Worm (Caenorhabditis elegans) whole organism, L3 larva: ENCODE measurements around the gene col-3.
A peak's percentile ranks its signal among the peaks of the same experiment; 100 is the strongest.

Experiments
- R02D3.7 ChIP-seq: fragments of 150-350 bp; optimal IDR thresholded peaks from 2 replicates; lab custom pipeline; 2014; ENCODE audit warnings: missing biosample characterization, missing genetic modification characterization
- ZK546.5 ChIP-seq: sonication (generic microtip); optimal IDR thresholded peaks from 2 replicates; lab custom pipeline; 2017; ENCODE audit warnings: missing biosample characterization, missing genetic modification characterization
- aly-2 ChIP-seq: fragments of 150-350 bp; optimal IDR thresholded peaks from 2 replicates; lab custom pipeline; 2014; ENCODE audit warnings: missing biosample characterization, missing genetic modification characterization
- ama-1 ChIP-seq: fragments of 150-350 bp; optimal IDR thresholded peaks from 2 replicates; lab custom pipeline; 2018
- ceh-16 ChIP-seq: sonication (generic microtip); optimal IDR thresholded peaks from 2 replicates; lab custom pipeline; 2017; ENCODE audit warnings: missing biosample characterization, missing genetic modification characterization
- ceh-28 ChIP-seq: fragments of 150-350 bp; optimal IDR thresholded peaks from 2 replicates; lab custom pipeline; 2014; ENCODE audit warnings: missing biosample characterization, missing genetic modification reagents, missing genetic modification characterization
- ceh-82 ChIP-seq: fragments of 150-350 bp; optimal IDR thresholded peaks from 2 replicates; lab custom pipeline; 2014; ENCODE audit warnings: missing biosample characterization, missing genetic modification characterization
- ceh-9 ChIP-seq: sonication (generic microtip); optimal IDR thresholded peaks from 2 replicates; lab custom pipeline; 2018; ENCODE audit warnings: missing biosample characterization, missing genetic modification characterization
- daf-12 ChIP-seq: fragments of 150-350 bp; optimal IDR thresholded peaks from 2 replicates; lab custom pipeline; 2014; ENCODE audit warnings: missing biosample characterization, missing genetic modification reagents, missing genetic modification characterization
- egl-27 ChIP-seq: sonication (generic microtip); optimal IDR thresholded peaks from 4 replicates; lab custom pipeline; 2017; ENCODE audit warnings: missing biosample characterization, missing genetic modification reagents, missing genetic modification characterization
- elt-1 ChIP-seq: fragments of 150-350 bp; optimal IDR thresholded peaks from 2 replicates; lab custom pipeline; 2014; ENCODE audit warnings: missing biosample characterization, missing genetic modification characterization
- elt-2 ChIP-seq: sonication (generic microtip); optimal IDR thresholded peaks from 2 replicates; lab custom pipeline; 2016; ENCODE audit warnings: missing genetic modification reagents, mild to moderate bottlenecking, missing genetic modification characterization, missing compliant biosample characterization
- elt-3 ChIP-seq, 3 experiments: fragments of 150-350 bp in 1 of 3; sonication (generic microtip) in 2 of 3; optimal IDR thresholded peaks; 2 replicates in 2 of 3; 4 replicates in 1 of 3; lab custom pipeline; 2014 to 2017; ENCODE audit warnings: missing biosample characterization in 3 of 3, missing genetic modification characterization in 3 of 3
- eor-1 ChIP-seq, 2 experiments: fragments of 150-350 bp; optimal IDR thresholded peaks; 2 replicates each; lab custom pipeline; 2014 to 2018; ENCODE audit warnings: missing biosample characterization in 2 of 2, missing genetic modification characterization in 2 of 2
- fkh-2 ChIP-seq: fragments of 150-350 bp; optimal IDR thresholded peaks from 2 replicates; lab custom pipeline; 2014; ENCODE audit warnings: missing biosample characterization, missing genetic modification reagents, missing genetic modification characterization
- fos-1 ChIP-seq: fragments of 150-350 bp; optimal IDR thresholded peaks from 2 replicates; lab custom pipeline; 2014; ENCODE audit warnings: missing biosample characterization, missing genetic modification characterization
- hmg-11 ChIP-seq: sonication (generic microtip); optimal IDR thresholded peaks from 2 replicates; lab custom pipeline; 2016; ENCODE audit warnings: missing genetic modification characterization, missing compliant biosample characterization
- jun-1 ChIP-seq: fragments of 150-350 bp; optimal IDR thresholded peaks from 2 replicates; lab custom pipeline; 2014; ENCODE audit warnings: missing biosample characterization, missing genetic modification reagents, missing genetic modification characterization
- lin-15B ChIP-seq: fragments of 150-350 bp; optimal IDR thresholded peaks from 2 replicates; lab custom pipeline; 2014; ENCODE audit warnings: missing biosample characterization, missing genetic modification characterization
- lin-39 ChIP-seq: fragments of 150-350 bp; optimal IDR thresholded peaks from 2 replicates; lab custom pipeline; 2018; ENCODE audit warnings: missing biosample characterization, missing genetic modification reagents, missing genetic modification characterization
- lsy-12 ChIP-seq: sonication (generic microtip); optimal IDR thresholded peaks from 2 replicates; lab custom pipeline; 2016; ENCODE audit warnings: mild to moderate bottlenecking, missing genetic modification characterization, missing compliant biosample characterization
- mdl-1 ChIP-seq: fragments of 150-350 bp; optimal IDR thresholded peaks from 2 replicates; lab custom pipeline; 2014; ENCODE audit warnings: missing biosample characterization, missing genetic modification characterization
- mml-1 ChIP-seq: fragments of 150-350 bp; sonication (generic microtip); optimal IDR thresholded peaks from 3 replicates; lab custom pipeline; 2014; ENCODE audit warnings: missing biosample characterization, missing genetic modification characterization
- nfya-1 ChIP-seq: sonication (generic microtip); optimal IDR thresholded peaks from 2 replicates; lab custom pipeline; 2017; ENCODE audit warnings: missing genetic modification characterization, mild to moderate bottlenecking, missing compliant biosample characterization, antibody characterized with exemption, moderate library complexity; ENCODE audit not compliant: insufficient read depth
- nhr-11 ChIP-seq: fragments of 150-350 bp; optimal IDR thresholded peaks from 2 replicates; lab custom pipeline; 2014; ENCODE audit warnings: missing biosample characterization, missing genetic modification characterization
- nhr-12 ChIP-seq: fragments of 150-350 bp; optimal IDR thresholded peaks from 2 replicates; lab custom pipeline; 2014; ENCODE audit warnings: missing biosample characterization, missing genetic modification characterization
- nhr-23 ChIP-seq: fragments of 150-350 bp; optimal IDR thresholded peaks from 2 replicates; lab custom pipeline; 2014; ENCODE audit warnings: missing biosample characterization, missing genetic modification reagents, missing genetic modification characterization
- nhr-237 ChIP-seq: fragments of 150-350 bp; optimal IDR thresholded peaks from 2 replicates; lab custom pipeline; 2014; ENCODE audit warnings: missing biosample characterization, missing genetic modification characterization
- nhr-25 ChIP-seq: sonication (generic microtip); optimal IDR thresholded peaks from 2 replicates; lab custom pipeline; 2017; ENCODE audit warnings: missing biosample characterization, missing genetic modification characterization
- nhr-28 ChIP-seq: fragments of 150-350 bp; optimal IDR thresholded peaks from 2 replicates; lab custom pipeline; 2014; ENCODE audit warnings: missing biosample characterization, missing genetic modification characterization
- nhr-43 ChIP-seq: sonication (generic microtip); optimal IDR thresholded peaks from 2 replicates; lab custom pipeline; 2016; ENCODE audit warnings: mild to moderate bottlenecking, missing genetic modification characterization, missing compliant biosample characterization; ENCODE audit not compliant: poor library complexity, severe bottlenecking
- nhr-67 ChIP-seq: fragments of 150-350 bp; optimal IDR thresholded peaks from 2 replicates; lab custom pipeline; 2014; ENCODE audit warnings: missing biosample characterization, missing genetic modification characterization
- nhr-76 ChIP-seq: fragments of 150-350 bp; sonication (generic microtip); optimal IDR thresholded peaks from 5 replicates; lab custom pipeline; 2014; ENCODE audit warnings: missing biosample characterization, missing genetic modification characterization
- nhr-77 ChIP-seq: fragments of 150-350 bp; optimal IDR thresholded peaks from 2 replicates; lab custom pipeline; 2014; ENCODE audit warnings: missing biosample characterization, missing genetic modification characterization
- pha-4 ChIP-seq: fragments of 150-350 bp; optimal IDR thresholded peaks from 2 replicates; lab custom pipeline; 2014; ENCODE audit warnings: missing biosample characterization, missing genetic modification reagents, missing genetic modification characterization
- pqm-1 ChIP-seq: fragments of 150-350 bp; optimal IDR thresholded peaks from 2 replicates; lab custom pipeline; 2017; ENCODE audit warnings: missing biosample characterization, missing genetic modification characterization, inconsistent platforms
- sea-2 ChIP-seq: fragments of 150-350 bp; sonication (generic microtip); optimal IDR thresholded peaks from 4 replicates; lab custom pipeline; 2014; ENCODE audit warnings: missing biosample characterization, missing genetic modification reagents, missing genetic modification characterization
- skn-1 ChIP-seq: fragments of 150-350 bp; optimal IDR thresholded peaks from 2 replicates; lab custom pipeline; 2014; ENCODE audit warnings: missing biosample characterization, missing genetic modification characterization
- snpc-4 ChIP-seq: fragments of 150-350 bp; optimal IDR thresholded peaks from 2 replicates; lab custom pipeline; 2014; ENCODE audit warnings: missing biosample characterization, missing genetic modification characterization
- tbx-2 ChIP-seq: sonication (generic microtip); optimal IDR thresholded peaks from 2 replicates; lab custom pipeline; 2016; ENCODE audit warnings: mild to moderate bottlenecking, missing genetic modification characterization, missing compliant biosample characterization
- unc-39 ChIP-seq: sonication (generic microtip); optimal IDR thresholded peaks from 4 replicates; lab custom pipeline; 2017; ENCODE audit warnings: missing biosample characterization, missing genetic modification characterization
- unc-62 ChIP-seq: fragments of 150-350 bp; sonication (generic microtip); optimal IDR thresholded peaks from 4 replicates; lab custom pipeline; 2014; ENCODE audit warnings: missing biosample characterization, missing genetic modification reagents, missing genetic modification characterization
- zag-1 ChIP-seq: fragments of 150-350 bp; optimal IDR thresholded peaks from 2 replicates; lab custom pipeline; 2014; ENCODE audit warnings: missing biosample characterization, missing genetic modification characterization
- ztf-11 ChIP-seq: fragments of 150-350 bp; optimal IDR thresholded peaks from 2 replicates; lab custom pipeline; 2014; ENCODE audit warnings: missing biosample characterization, missing genetic modification characterization
- ztf-4 ChIP-seq: fragments of 150-350 bp; optimal IDR thresholded peaks from 2 replicates; lab custom pipeline; 2014; ENCODE audit warnings: missing biosample characterization, missing genetic modification characterization

The col-3 gene

DNA sequence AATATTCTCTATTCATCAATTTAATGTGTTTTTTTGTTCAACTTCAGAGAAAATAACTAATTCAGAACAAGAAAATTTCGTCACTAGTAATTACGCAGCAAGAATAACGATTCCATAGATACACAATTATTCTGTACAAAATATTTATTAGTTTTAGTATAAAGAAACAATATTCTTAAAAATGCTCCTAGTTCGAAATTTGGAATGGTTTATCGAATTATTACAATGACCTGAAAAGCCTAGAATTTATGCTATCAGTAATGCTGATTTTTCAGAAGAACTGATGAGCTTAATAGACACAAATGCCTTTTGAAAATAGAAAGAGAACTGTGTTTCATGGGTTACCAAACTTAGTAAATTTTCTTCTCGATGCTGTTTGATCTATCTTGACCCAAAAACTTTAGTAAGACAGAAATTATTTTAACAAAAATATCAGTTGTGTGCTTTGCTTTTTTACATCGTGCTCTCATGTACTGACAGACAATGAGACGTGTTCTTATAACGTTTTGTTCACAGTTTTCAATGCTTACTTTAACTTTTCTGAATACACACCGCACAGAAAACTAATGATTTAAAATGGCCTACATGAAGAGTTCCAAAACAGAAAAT lies 1.5 kb downstream of the col-3 start (continued):
- no peak for TF ChIP-seq fos-1 (tag; lab: Kevin White, UChicago)
- no peak for TF ChIP-seq nhr-12
- no peak for TF ChIP-seq pqm-1 (tag; lab: Kevin White, UChicago)
- no peak for TF ChIP-seq sea-2 (GFP tag; lab: Kevin White, UChicago)
- TF ChIP-seq elt-2 (tag; lab: Kevin White, UChicago), result no peak
- no peak for TF ChIP-seq ztf-4 (tag; lab: Kevin White, UChicago)
- no peak for TF ChIP-seq nhr-11
- no peak for TF ChIP-seq zag-1 (tag; lab: Kevin White, UChicago)

DNA sequence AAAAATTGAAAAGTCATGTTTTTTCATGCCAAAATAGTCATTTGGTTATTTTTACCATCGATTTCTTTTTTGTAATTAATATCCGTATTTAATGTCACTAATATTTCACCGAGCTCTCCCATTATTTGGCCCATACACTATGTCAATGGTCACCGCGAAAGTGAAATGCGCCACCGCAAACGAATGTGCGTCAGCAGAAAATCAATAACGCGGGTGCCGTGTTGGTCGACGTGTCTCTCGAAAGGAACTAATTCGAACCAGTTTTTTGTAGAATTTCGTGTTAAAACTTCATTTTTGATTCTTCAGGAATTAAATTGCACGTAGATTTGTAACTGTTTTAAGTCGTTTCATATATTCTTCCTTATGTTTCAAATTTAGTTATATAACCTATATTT lies 2.0 kb downstream of the col-3 start:
- TF ChIP-seq nfya-1 (tag; lab: Kevin White, UChicago), result peak; percentile 37
- peak; percentile 65 for TF ChIP-seq hmg-11
- TF ChIP-seq lin-15B, result peak; percentile 19
- peak; percentile 22 for TF ChIP-seq ceh-28
- TF ChIP-seq nhr-12, result no peak
- TF ChIP-seq nhr-25 (tag; lab: Kevin White, UChicago), result peak; percentile 3
- TF ChIP-seq unc-62 (GFP tag; lab: Kevin White, UChicago), result no peak
- peak; percentile 9 for TF ChIP-seq pha-4
- TF ChIP-seq jun-1 (tag; lab: Kevin White, UChicago), result peak; percentile 7

DNA sequence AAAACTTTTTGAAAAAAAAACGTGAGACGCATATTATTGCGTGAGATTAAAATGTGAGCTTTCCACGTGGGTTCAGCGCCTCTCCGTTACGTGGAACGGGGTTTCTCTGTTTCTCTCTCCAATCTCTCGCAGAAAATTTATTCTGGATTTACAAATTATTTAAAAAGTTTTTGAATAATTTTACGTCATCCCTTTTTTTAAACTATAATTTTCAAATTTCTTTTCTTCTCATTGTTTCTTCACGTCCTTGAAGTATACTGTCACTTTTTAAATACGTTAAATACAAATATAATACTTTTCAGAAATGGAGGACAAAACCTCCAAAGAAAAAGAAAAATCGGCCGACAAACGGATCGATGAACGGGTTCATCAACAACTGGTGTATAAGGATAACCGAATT lies 2.9 kb downstream of the col-3 start, which contains the start of gene T28C6.7:
Gene T28C6.7, plus strand, starts transcription at position 301 of the 400 bp plus-strand sequence.
- TF ChIP-seq nhr-11 (no peak), mdl-1 (tag; lab: Kevin White, UChicago) (no peak), R02D3.7 (tag; lab: Kevin White, UChicago) (no peak)

DNA sequence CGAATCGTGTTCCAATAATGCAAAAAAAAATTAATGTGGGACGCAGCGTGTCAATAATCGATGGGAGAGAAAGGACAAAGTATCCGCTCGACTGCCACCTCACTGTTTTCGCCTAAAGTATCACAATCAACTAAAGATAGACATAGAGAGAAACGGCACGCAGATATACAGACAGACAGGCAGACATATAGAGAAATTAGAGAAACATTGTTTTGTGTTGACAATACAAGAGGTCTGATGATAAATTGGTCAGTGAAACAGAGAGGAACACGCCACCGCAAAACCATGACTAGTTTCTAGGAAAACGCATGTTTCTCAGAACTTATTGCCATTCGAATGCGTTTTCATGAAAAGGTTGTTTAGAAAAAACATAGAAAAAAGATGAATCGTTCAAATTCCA lies 6.0 kb downstream of the col-3 start, which contains the start of gene T28C6.8:
Gene T28C6.8, minus strand, starts transcription at position 137 of the 400 bp plus-strand sequence.
- TF ChIP-seq ceh-82 (tag; lab: Kevin White, UChicago) (no peak), zag-1 (tag; lab: Kevin White, UChicago) (no peak), mml-1 (no peak), lsy-12 (tag; lab: Kevin White, UChicago) (no peak), unc-39 (tag; lab: Kevin White, UChicago) (no peak), eor-1 (tag; optimal IDR thresholded peaks at IDR 0.05; lab: Kevin White, UChicago) (no peak), nfya-1 (tag; lab: Kevin White, UChicago) (no peak), snpc-4 (tag; lab: Kevin White, UChicago) (no peak), nhr-25 (tag; lab: Kevin White, UChicago) (peak; percentile 66), sea-2 (GFP tag; lab: Kevin White, UChicago) (no peak), nhr-67 (tag; lab: Kevin White, UChicago) (no peak), R02D3.7 (tag; lab: Kevin White, UChicago) (peak; percentile 7), tbx-2 (no peak), daf-12 (tag; lab: Kevin White, UChicago) (no peak), pqm-1 (tag; lab: Kevin White, UChicago) (peak; percentile 88), nhr-23 (peak; percentile 21), nhr-12 (no peak), nhr-11 (no peak), nhr-43 (tag; lab: Kevin White, UChicago) (no peak), hmg-11 (no peak), ztf-11 (tag; lab: Kevin White, UChicago) (no peak), aly-2 (tag; lab: Kevin White, UChicago) (no peak), lin-15B (peak; percentile 1), jun-1 (tag; lab: Kevin White, UChicago) (no peak), elt-3 (tag; optimal IDR thresholded peaks at IDR 0.05; lab: Kevin White, UChicago) (no peak), unc-62 (GFP tag; lab: Kevin White, UChicago) (no peak), ama-1 (lab: Kevin White, UChicago) (no peak), nhr-76 (no peak), egl-27 (tag; lab: Kevin White, UChicago) (no peak), lin-39 (tag; lab: Kevin White, UChicago) (no peak), fkh-2 (no peak), ceh-28 (peak; percentile 38), fos-1 (tag; lab: Kevin White, UChicago) (no peak), ZK546.5 (tag; lab: Kevin White, UChicago) (no peak), nhr-28 (no peak), nhr-237 (tag; lab: Kevin White, UChicago) (no peak), elt-1 (no peak), pha-4 (peak; percentile 89), ceh-9 (tag; lab: Kevin White, UChicago) (no peak), nhr-77 (tag; lab: Kevin White, UChicago) (no peak), ceh-16 (no peak), elt-2 (tag; lab: Kevin White, UChicago) (peak; percentile 45), mdl-1 (tag; lab: Kevin White, UChicago) (no peak), skn-1 (tag; lab: Kevin White, UChicago) (no peak)
